Worm (Caenorhabditis elegans) whole organism, midembryonic: Measurements from ENCODE around the gene srx-2.

Source experiments
- klf-2 ChIP-seq: fragments of 200-800 bp; sonication (Bioruptor generic); conservative IDR thresholded peaks from 2 replicates; pipeline ENCODE4 v1.3.6; 2022; ENCODE audit warnings: missing genetic modification reagents, missing genetic modification characterization, missing compliant biosample characterization
- med-1 ChIP-seq: sonication (generic microtip); optimal IDR thresholded peaks from 2 replicates; lab custom pipeline; 2017; ENCODE audit warnings: missing genetic modification characterization, mild to moderate bottlenecking, missing compliant biosample characterization, antibody characterized with exemption, missing genetic modification reagents; ENCODE audit not compliant: insufficient read depth
- ref-1 ChIP-seq: fragments of 200-800 bp; sonication (Bioruptor generic); conservative IDR thresholded peaks from 2 replicates; pipeline ENCODE4 v1.3.6; 2022; ENCODE audit warnings: missing genetic modification reagents, missing genetic modification characterization, missing compliant biosample characterization
- ztf-23 ChIP-seq: fragments of 200-800 bp; sonication (Bioruptor generic); IDR thresholded peaks from 2 replicates; pipeline ENCODE4 v1.3.6; 2022; ENCODE audit warnings: missing genetic modification reagents, missing genetic modification characterization, missing compliant biosample characterization
- ztf-29 ChIP-seq: fragments of 200-800 bp; sonication (Bioruptor generic); IDR thresholded peaks from 2 replicates; pipeline ENCODE4 v1.3.6; 2022; ENCODE audit warnings: missing genetic modification reagents, missing genetic modification characterization, missing compliant biosample characterization

- TF ChIP-seq ztf-23 (GFP tag; lab: Robert Waterston, UW) (no peak), med-1 (GFP tag; lab: Kevin White, UChicago) (no peak), klf-2 (GFP tag; lab: Robert Waterston, UW) (no peak), ref-1 (no peak), ztf-29 (no peak)
Observed at ce11 chrV:9059468-9059867, 50.2 kb downstream of the srx-2 start, which contains the start of the genes C25E10.16 and C25E10.13.
